Worm (Caenorhabditis elegans) whole organism, L2 larva: Measurements from ENCODE around the gene nhr-162.

ENCODE experiments used
- C34F6.9 ChIP-seq: fragments of 150-350 bp; optimal IDR thresholded peaks from 2 replicates; lab custom pipeline; 2014; ENCODE audit warnings: missing biosample characterization, missing genetic modification characterization
- F13H6.1 ChIP-seq: sonication (generic microtip); optimal IDR thresholded peaks from 2 replicates; lab custom pipeline; 2016; ENCODE audit warnings: missing genetic modification characterization, missing compliant biosample characterization
- Y55F3AM.14 ChIP-seq: fragments of 200-800 bp; sonication (Bioruptor generic); optimal IDR thresholded peaks from 2 replicates; lab custom pipeline; 2018; ENCODE audit warnings: mild to moderate bottlenecking, missing genetic modification characterization, missing compliant biosample characterization
- ZK546.5 ChIP-seq: sonication (generic microtip); optimal IDR thresholded peaks from 2 replicates; lab custom pipeline; 2017; ENCODE audit warnings: missing biosample characterization, missing genetic modification characterization
- alr-1 ChIP-seq: fragments of 150-350 bp; optimal IDR thresholded peaks from 2 replicates; lab custom pipeline; 2014; ENCODE audit warnings: missing biosample characterization, missing genetic modification characterization
- ama-1 ChIP-seq: fragments of 150-350 bp; optimal IDR thresholded peaks from 2 replicates; lab custom pipeline; 2018; ENCODE audit warnings: inconsistent platforms
- blmp-1 ChIP-seq: sonication (generic microtip); optimal IDR thresholded peaks from 2 replicates; lab custom pipeline; 2017; ENCODE audit warnings: missing genetic modification characterization, mild to moderate bottlenecking, missing compliant biosample characterization, antibody characterized with exemption, moderate library complexity; ENCODE audit not compliant: insufficient read depth
- ceh-82 ChIP-seq: fragments of 150-350 bp; optimal IDR thresholded peaks from 2 replicates; lab custom pipeline; 2014; ENCODE audit warnings: missing biosample characterization, missing genetic modification characterization
- crh-2 ChIP-seq: sonication (generic microtip); optimal IDR thresholded peaks from 2 replicates; lab custom pipeline; 2017; ENCODE audit warnings: missing biosample characterization, missing genetic modification characterization
- egl-27 ChIP-seq: sonication (generic microtip); optimal IDR thresholded peaks from 3 replicates; lab custom pipeline; 2017; ENCODE audit warnings: missing biosample characterization, missing genetic modification reagents, missing genetic modification characterization
- elt-3 ChIP-seq: sonication (generic microtip); optimal IDR thresholded peaks from 2 replicates; lab custom pipeline; 2017; ENCODE audit warnings: missing biosample characterization, missing genetic modification characterization
- fos-1 ChIP-seq: fragments of 150-350 bp; optimal IDR thresholded peaks from 2 replicates; lab custom pipeline; 2014; ENCODE audit warnings: missing biosample characterization, missing genetic modification characterization
- gmeb-1 ChIP-seq: fragments of 150-350 bp; optimal IDR thresholded peaks from 2 replicates; lab custom pipeline; 2014; ENCODE audit warnings: missing biosample characterization, missing genetic modification characterization
- lin-11 ChIP-seq: fragments of 150-350 bp; sonication (generic microtip); optimal IDR thresholded peaks from 2 replicates; lab custom pipeline; 2014; ENCODE audit warnings: missing biosample characterization, missing genetic modification characterization, inconsistent platforms, mixed read lengths
- lin-13 ChIP-seq: fragments of 150-350 bp; optimal IDR thresholded peaks from 2 replicates; lab custom pipeline; 2014; ENCODE audit warnings: missing biosample characterization, missing genetic modification reagents, missing genetic modification characterization
- lin-39 ChIP-seq: fragments of 150-350 bp; optimal IDR thresholded peaks from 2 replicates; lab custom pipeline; 2014; ENCODE audit warnings: missing biosample characterization, missing genetic modification reagents, missing genetic modification characterization
- lsy-2 ChIP-seq, 2 experiments: fragments of 150-350 bp in 1 of 2; sonication (generic microtip) in 1 of 2; optimal IDR thresholded peaks; 2 replicates each; lab custom pipeline; 2014 to 2017; ENCODE audit warnings: missing biosample characterization in 2 of 2, missing genetic modification characterization in 2 of 2
- mbf-1 ChIP-seq: sonication (generic microtip); optimal IDR thresholded peaks from 2 replicates; lab custom pipeline; 2017; ENCODE audit warnings: missing biosample characterization, missing genetic modification characterization
- mdl-1 ChIP-seq, 2 experiments: fragments of 150-350 bp in 1 of 2; sonication (generic microtip) in 1 of 2; optimal IDR thresholded peaks; 2 replicates each; lab custom pipeline; 2017; ENCODE audit warnings: missing biosample characterization in 2 of 2, missing genetic modification characterization in 2 of 2
- nhr-10 ChIP-seq: sonication (generic microtip); optimal IDR thresholded peaks from 2 replicates; lab custom pipeline; 2017; ENCODE audit warnings: missing biosample characterization, missing genetic modification characterization
- nhr-12 ChIP-seq: fragments of 150-350 bp; optimal IDR thresholded peaks from 2 replicates; lab custom pipeline; 2014; ENCODE audit warnings: missing biosample characterization, missing genetic modification characterization
- nhr-21 ChIP-seq: fragments of 150-350 bp; optimal IDR thresholded peaks from 2 replicates; lab custom pipeline; 2014; ENCODE audit warnings: missing biosample characterization, missing genetic modification characterization
- nhr-23 ChIP-seq: fragments of 150-350 bp; optimal IDR thresholded peaks from 2 replicates; lab custom pipeline; 2014; ENCODE audit warnings: missing biosample characterization, missing genetic modification reagents, missing genetic modification characterization
- nhr-237 ChIP-seq: fragments of 150-350 bp; optimal IDR thresholded peaks from 2 replicates; lab custom pipeline; 2014; ENCODE audit warnings: missing biosample characterization, missing genetic modification characterization
- nhr-25 ChIP-seq: fragments of 150-350 bp; sonication (generic microtip); optimal IDR thresholded peaks from 3 replicates; lab custom pipeline; 2014; ENCODE audit warnings: missing biosample characterization, missing genetic modification characterization
- nhr-6 ChIP-seq: fragments of 150-350 bp; optimal IDR thresholded peaks from 2 replicates; lab custom pipeline; 2014; ENCODE audit warnings: missing biosample characterization, missing genetic modification characterization
- sem-4 ChIP-seq: fragments of 150-350 bp; optimal IDR thresholded peaks from 2 replicates; lab custom pipeline; 2014; ENCODE audit warnings: missing biosample characterization, missing genetic modification reagents, missing genetic modification characterization
- sma-9 ChIP-seq, 2 experiments: fragments of 150-350 bp in 1 of 2; sonication (generic microtip) in 1 of 2; optimal IDR thresholded peaks; 2 replicates each; lab custom pipeline; 2014 to 2016; ENCODE audit warnings: missing genetic modification characterization in 2 of 2, mild to moderate bottlenecking in 1 of 2, missing biosample characterization in 1 of 2, missing compliant biosample characterization in 1 of 2, missing genetic modification reagents in 1 of 2, moderate library complexity in 1 of 2
- unc-39 ChIP-seq: fragments of 150-350 bp; optimal IDR thresholded peaks from 2 replicates; lab custom pipeline; 2014; ENCODE audit warnings: missing biosample characterization, missing genetic modification characterization
- unc-55 ChIP-seq: fragments of 150-350 bp; sonication (generic microtip); optimal IDR thresholded peaks from 3 replicates; lab custom pipeline; 2014; ENCODE audit warnings: missing biosample characterization, missing genetic modification reagents, missing genetic modification characterization
- unc-62 ChIP-seq: fragments of 150-350 bp; optimal IDR thresholded peaks from 2 replicates; lab custom pipeline; 2014; ENCODE audit warnings: missing biosample characterization, missing genetic modification reagents, missing genetic modification characterization
- zag-1 ChIP-seq: fragments of 150-350 bp; optimal IDR thresholded peaks from 2 replicates; lab custom pipeline; 2014; ENCODE audit warnings: missing biosample characterization, missing genetic modification characterization
- ztf-1 ChIP-seq: fragments of 200-800 bp; sonication (Bioruptor generic); conservative IDR thresholded peaks from 2 replicates; pipeline ENCODE4 v1.3.6; 2022; ENCODE audit warnings: missing genetic modification characterization, missing compliant biosample characterization
- ztf-11 ChIP-seq: sonication (generic microtip); optimal IDR thresholded peaks from 2 replicates; lab custom pipeline; 2017; ENCODE audit warnings: missing biosample characterization, missing genetic modification characterization
- ztf-4 ChIP-seq: fragments of 150-350 bp; optimal IDR thresholded peaks from 2 replicates; lab custom pipeline; 2014; ENCODE audit warnings: missing biosample characterization, missing genetic modification characterization

The nhr-162 gene

ce11 chrV:6989626-6990138, 2.0 kb downstream of the nhr-162 start, which contains the start of gene nhr-140:
nhr-140 (minus strand) TSS chrV:6989676.
- TF ChIP-seq blmp-1 (tag; lab: Kevin White, UChicago) (no peak), nhr-6 (tag; lab: Kevin White, UChicago) (no peak)
- TF ChIP-seq, all 48 proteins: peak for 0

- no peak for TF ChIP-seq nhr-21
Measured at ce11 chrV:6987673-6988072, 4.0 kb downstream of the nhr-162 start, which contains the start of gene nhr-139. nhr-139 (minus strand) TSS chrV:6987773.

ce11 chrV:6985943-6986342, 5.7 kb downstream of the nhr-162 start, which contains the start of gene nhr-163:
nhr-163 (minus strand) TSS chrV:6986043.
- TF ChIP-seq egl-27 (tag; lab: Kevin White, UChicago) (no peak), nhr-10 (no peak), mbf-1 (no peak)

ce11 chrV:6982813-6983212, 8.9 kb downstream of the nhr-162 start, which contains the start of gene nhr-161:
nhr-161 (minus strand) TSS chrV:6982913.
- no peak for TF ChIP-seq sma-9 (GFP tag; optimal IDR thresholded peaks at IDR 0.05; lab: Kevin White, UChicago)
- no peak for TF ChIP-seq sma-9 (tag; optimal IDR thresholded peaks at IDR 0.05; lab: Kevin White, UChicago)
- no peak for TF ChIP-seq fos-1 (tag; lab: Kevin White, UChicago)
- TF ChIP-seq ceh-82 (tag; lab: Kevin White, UChicago), result no peak
- TF ChIP-seq nhr-12 (tag; lab: Kevin White, UChicago), result no peak
- TF ChIP-seq lin-11 (tag; lab: Kevin White, UChicago), result no peak
- TF ChIP-seq nhr-23 (tag; lab: Kevin White, UChicago), result no peak
- TF ChIP-seq ztf-11 (tag; lab: Kevin White, UChicago), result no peak

DNA sequence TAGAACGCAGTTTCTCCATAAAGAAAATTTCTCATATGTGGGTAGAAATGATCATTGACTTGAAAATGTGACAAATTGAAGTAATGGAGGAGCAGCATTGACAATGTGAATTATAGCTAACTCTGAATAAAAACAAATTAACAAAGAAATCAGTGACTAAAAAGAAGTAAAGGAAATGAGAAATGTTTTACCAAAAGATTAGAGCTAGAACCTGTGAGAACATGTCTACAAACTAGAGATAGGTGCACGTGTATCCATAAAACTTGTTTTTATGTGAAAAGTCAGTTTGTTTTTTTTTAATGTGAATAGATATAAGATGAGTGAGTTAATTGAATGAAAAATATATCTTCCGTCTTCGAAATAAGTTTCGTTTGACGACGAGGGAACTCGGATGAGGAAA, 12.7 kb downstream of the nhr-162 start, which contains the start of gene sre-12:
TSS of gene sre-12 (minus strand) at position 101 of the 400 bp plus-strand sequence.
- TF ChIP-seq lsy-2 (tag; optimal IDR thresholded peaks at IDR 0.05; lab: Kevin White, UChicago), result no peak

DNA sequence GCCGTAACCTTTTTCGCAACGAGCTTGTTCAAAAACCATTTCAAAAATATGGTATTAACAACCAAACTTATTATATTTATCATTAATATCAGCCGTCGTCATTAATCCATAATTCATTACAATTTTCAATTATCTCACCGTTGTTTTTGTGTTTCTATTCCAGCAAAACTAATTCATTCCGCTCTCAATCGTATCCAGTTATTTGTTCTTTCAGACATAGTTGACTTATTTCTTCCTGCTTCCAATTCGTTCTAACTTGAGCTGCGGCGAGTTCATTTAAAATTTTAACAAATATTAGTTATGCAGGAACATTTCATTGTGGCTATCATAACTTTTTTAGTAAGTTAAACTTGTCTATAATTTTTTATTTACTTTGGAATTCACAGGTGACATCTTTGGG, 15.6 kb downstream of the nhr-162 start, which contains the start of gene srx-16:
TSS of gene srx-16 (plus strand) at position 301 of the 400 bp plus-strand sequence.
- no peak for TF ChIP-seq zag-1 (tag; lab: Kevin White, UChicago)
- TF ChIP-seq ztf-1 (GFP tag; lab: Robert Waterston, UW), result no peak
- no peak for TF ChIP-seq ZK546.5 (tag; lab: Kevin White, UChicago)
- TF ChIP-seq F13H6.1 (tag; lab: Kevin White, UChicago), result no peak
- no peak for TF ChIP-seq elt-3 (tag; lab: Kevin White, UChicago)
- no peak for TF ChIP-seq nhr-21
- no peak for TF ChIP-seq gmeb-1 (tag; lab: Kevin White, UChicago)
- no peak for TF ChIP-seq C34F6.9 (tag; lab: Kevin White, UChicago)
- TF ChIP-seq alr-1, result no peak
- TF ChIP-seq nhr-25 (tag; lab: Kevin White, UChicago), result no peak
- no peak for TF ChIP-seq lin-13 (GFP tag; lab: Kevin White, UChicago)
- no peak for TF ChIP-seq crh-2 (tag; lab: Kevin White, UChicago)

ce11 chrV:6971567-6971966, 20.1 kb downstream of the nhr-162 start, which contains the start of gene srx-59:
srx-59 (plus strand) TSS chrV:6971867.
- no peak for TF ChIP-seq unc-62 (GFP tag; lab: Kevin White, UChicago)
- TF ChIP-seq egl-27 (tag; lab: Kevin White, UChicago), result no peak
- no peak for TF ChIP-seq Y55F3AM.14 (GFP tag; lab: Kevin White, UChicago)
- no peak for TF ChIP-seq mdl-1 (tag; optimal IDR thresholded peaks at IDR 0.05; lab: Kevin White, UChicago)
- TF ChIP-seq lin-39 (tag; lab: Kevin White, UChicago), result no peak
- TF ChIP-seq alr-1, result no peak
- no peak for TF ChIP-seq ceh-82 (tag; lab: Kevin White, UChicago)
- TF ChIP-seq sma-9 (GFP tag; optimal IDR thresholded peaks at IDR 0.05; lab: Kevin White, UChicago), result no peak
- TF ChIP-seq sma-9 (tag; optimal IDR thresholded peaks at IDR 0.05; lab: Kevin White, UChicago), result no peak
- TF ChIP-seq lin-11 (tag; lab: Kevin White, UChicago), result no peak
- TF ChIP-seq zag-1 (tag; lab: Kevin White, UChicago), result no peak
- no peak for TF ChIP-seq blmp-1 (tag; lab: Kevin White, UChicago)
- TF ChIP-seq unc-55, result no peak
- no peak for TF ChIP-seq ama-1 (lab: Kevin White, UChicago)
- no peak for TF ChIP-seq nhr-23 (tag; lab: Kevin White, UChicago)
- no peak for TF ChIP-seq nhr-237
- no peak for TF ChIP-seq ztf-4 (tag; lab: Kevin White, UChicago)
- TF ChIP-seq unc-39 (tag; lab: Kevin White, UChicago), result no peak
- no peak for TF ChIP-seq nhr-6 (tag; lab: Kevin White, UChicago)
- no peak for TF ChIP-seq sem-4 (tag; lab: Kevin White, UChicago)
- TF ChIP-seq F13H6.1 (tag; lab: Kevin White, UChicago), result no peak
